Fruit fly (Drosophila melanogaster): ENCODE measurements around the gene GC2.

dm6 chr3R:11941116-11941515 lies 30.4 kb upstream of the GC2 start:
- TF ChIP-seq h (GFP tag; optimal IDR thresholded peaks at IDR 0.05), result no peak
- no peak for TF ChIP-seq usp (GFP tag; optimal IDR thresholded peaks at IDR 0.05)
- no peak for TF ChIP-seq CrebA (GFP tag; optimal IDR thresholded peaks at IDR 0.05; ENCODE audit: borderline replicate concordance)
- no peak for TF ChIP-seq psq (GFP tag; optimal IDR thresholded peaks at IDR 0.05)
- TF ChIP-seq Abd-B (GFP tag; optimal IDR thresholded peaks at IDR 0.05), result no peak
- TF ChIP-seq Dif (GFP tag; optimal IDR thresholded peaks at IDR 0.05; ENCODE audit: partially characterized antibody), result no peak
- no peak for TF ChIP-seq pan (optimal IDR thresholded peaks at IDR 0.05)
- no peak for TF ChIP-seq foxo (GFP tag; optimal IDR thresholded peaks at IDR 0.05)
- TF ChIP-seq Rel (GFP tag; optimal IDR thresholded peaks at IDR 0.05), result no peak
- TF ChIP-seq Rel (tag; optimal IDR thresholded peaks at IDR 0.05), result no peak
- TF ChIP-seq dmrt93B (GFP tag; optimal IDR thresholded peaks at IDR 0.05), result no peak
- TF ChIP-seq CG32264 (GFP tag; optimal IDR thresholded peaks at IDR 0.05), result no peak
- TF ChIP-seq brk (GFP tag; optimal IDR thresholded peaks at IDR 0.05), result no peak
- TF ChIP-seq lola (GFP tag; optimal IDR thresholded peaks at IDR 0.05), result no peak
- no peak for TF ChIP-seq rgr (GFP tag; optimal IDR thresholded peaks at IDR 0.05)
